Fruit fly (Drosophila melanogaster): ENCODE results near the gene CG44532.

DNA sequence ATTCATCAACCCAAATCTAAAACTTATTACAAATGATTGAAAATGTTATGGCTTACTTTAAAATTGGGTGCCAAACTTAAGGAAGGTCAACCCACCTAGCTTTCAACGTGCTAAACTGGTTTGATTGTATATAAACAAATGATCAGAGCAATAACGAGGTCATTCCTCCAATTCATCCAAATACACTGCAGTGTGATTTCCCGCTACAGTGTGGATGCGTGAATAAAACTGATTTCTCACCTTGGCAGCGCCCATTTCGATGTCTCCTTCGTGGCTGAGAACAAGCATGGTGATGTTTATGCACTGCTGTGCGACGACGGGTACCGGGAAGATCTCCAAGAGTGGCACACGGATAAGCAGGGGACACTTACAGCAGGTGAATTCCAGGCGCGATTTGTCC is 33.4 kb downstream of the CG44532 start:
- no peak for TF ChIP-seq CG11617 (GFP tag; optimal IDR thresholded peaks at IDR 0.05)
- TF ChIP-seq CG7045 (GFP tag; optimal IDR thresholded peaks at IDR 0.05), result no peak
- no peak for TF ChIP-seq CG5204 (GFP tag; optimal IDR thresholded peaks at IDR 0.05)
- TF ChIP-seq Mnt (GFP tag; optimal IDR thresholded peaks at IDR 0.05), result no peak
- TF ChIP-seq cic (GFP tag; optimal IDR thresholded peaks at IDR 0.05), result no peak

Data from whole organism, adult.